Worm (Caenorhabditis elegans) whole organism, late embryonic: ENCODE data around the gene srxa-6.

Source experiments
- C08G9.2 ChIP-seq: sonication (generic microtip); optimal IDR thresholded peaks from 2 replicates; lab custom pipeline; 2016; ENCODE audit warnings: mild to moderate bottlenecking, missing genetic modification characterization, moderate library complexity, missing compliant biosample characterization
- C38D4.7 ChIP-seq: fragments of 200-800 bp; sonication (Bioruptor generic); optimal IDR thresholded peaks from 2 replicates; lab custom pipeline; 2018; ENCODE audit warnings: mild to moderate bottlenecking, missing genetic modification characterization, moderate library complexity, missing compliant biosample characterization
- K02D7.2 ChIP-seq: sonication (generic microtip); optimal IDR thresholded peaks from 2 replicates; lab custom pipeline; 2017; ENCODE audit warnings: mild to moderate bottlenecking, missing genetic modification characterization, missing compliant biosample characterization
- K09A11.1 ChIP-seq: sonication (generic microtip); optimal IDR thresholded peaks from 2 replicates; lab custom pipeline; 2017; ENCODE audit warnings: antibody characterized with exemption, mild to moderate bottlenecking, missing genetic modification characterization, missing compliant biosample characterization; ENCODE audit not compliant: insufficient read depth
- T23F11.4 ChIP-seq: fragments of 200-800 bp; sonication (Bioruptor generic); optimal IDR thresholded peaks from 2 replicates; lab custom pipeline; 2018; ENCODE audit warnings: mild to moderate bottlenecking, missing genetic modification characterization, missing compliant biosample characterization
- Y22D7AL.16 ChIP-seq: sonication (generic microtip); optimal IDR thresholded peaks from 2 replicates; lab custom pipeline; 2016; ENCODE audit warnings: missing genetic modification characterization, missing compliant biosample characterization
- ahr-1 ChIP-seq: sonication (generic microtip); optimal IDR thresholded peaks from 2 replicates; lab custom pipeline; 2016; ENCODE audit warnings: missing genetic modification characterization, missing compliant biosample characterization
- ama-1 ChIP-seq: fragments of 150-350 bp; optimal IDR thresholded peaks from 2 replicates; lab custom pipeline; 2014
- ceh-14 ChIP-seq: sonication (generic microtip); optimal IDR thresholded peaks from 2 replicates; lab custom pipeline; 2016; ENCODE audit warnings: missing genotype, missing genetic modification characterization, missing compliant biosample characterization
- ceh-18 ChIP-seq: sonication (generic microtip); optimal IDR thresholded peaks from 2 replicates; lab custom pipeline; 2016; ENCODE audit warnings: missing genetic modification characterization, missing compliant biosample characterization
- ceh-2 ChIP-seq: sonication (generic microtip); optimal IDR thresholded peaks from 2 replicates; lab custom pipeline; 2016; ENCODE audit warnings: missing genotype, missing genetic modification characterization, missing compliant biosample characterization
- ceh-24 ChIP-seq: sonication (generic microtip); optimal IDR thresholded peaks from 2 replicates; lab custom pipeline; 2016; ENCODE audit warnings: mild to moderate bottlenecking, missing genetic modification characterization, missing compliant biosample characterization
- ceh-34 ChIP-seq: sonication (generic microtip); optimal IDR thresholded peaks from 2 replicates; lab custom pipeline; 2016; ENCODE audit warnings: mild to moderate bottlenecking, missing genetic modification characterization, missing compliant biosample characterization
- ceh-45 ChIP-seq: fragments of 200-800 bp; sonication (Bioruptor generic); IDR thresholded peaks from 2 replicates; pipeline ENCODE4 v1.3.6; 2022; ENCODE audit warnings: missing genetic modification reagents, missing genetic modification characterization, missing compliant biosample characterization
- ceh-48 ChIP-seq: sonication (generic microtip); optimal IDR thresholded peaks from 2 replicates; lab custom pipeline; 2016; ENCODE audit warnings: missing genetic modification characterization, inconsistent platforms, missing compliant biosample characterization
- ceh-9 ChIP-seq: sonication (generic microtip); optimal IDR thresholded peaks from 2 replicates; lab custom pipeline; 2016; ENCODE audit warnings: mild to moderate bottlenecking, missing genetic modification characterization, inconsistent platforms, missing compliant biosample characterization
- dmd-4 ChIP-seq: sonication (generic microtip); optimal IDR thresholded peaks from 2 replicates; lab custom pipeline; 2016; ENCODE audit warnings: borderline replicate concordance, missing genetic modification characterization, missing compliant biosample characterization
- dve-1 ChIP-seq: sonication (generic microtip); optimal IDR thresholded peaks from 2 replicates; lab custom pipeline; 2017; ENCODE audit warnings: antibody characterized with exemption, mild to moderate bottlenecking, missing genetic modification characterization, missing compliant biosample characterization
- elt-2 ChIP-seq: sonication (generic microtip); optimal IDR thresholded peaks from 2 replicates; lab custom pipeline; 2016; ENCODE audit warnings: missing genetic modification reagents, missing genetic modification characterization, missing compliant biosample characterization
- elt-4 ChIP-seq: sonication (generic microtip); optimal IDR thresholded peaks from 2 replicates; lab custom pipeline; 2016; ENCODE audit warnings: missing genetic modification characterization, missing compliant biosample characterization
- fax-1 ChIP-seq: sonication (generic microtip); optimal IDR thresholded peaks from 2 replicates; lab custom pipeline; 2016; ENCODE audit warnings: missing genotype, missing genetic modification characterization, missing compliant biosample characterization
- fkh-10 ChIP-seq: fragments of 150-350 bp; optimal IDR thresholded peaks from 2 replicates; lab custom pipeline; 2014; ENCODE audit warnings: missing biosample characterization, missing genetic modification reagents, missing genetic modification characterization
- fkh-6 ChIP-seq: sonication (generic microtip); optimal IDR thresholded peaks from 2 replicates; lab custom pipeline; 2016; ENCODE audit warnings: missing genetic modification characterization, missing compliant biosample characterization
- hlh-30 ChIP-seq: sonication (generic microtip); optimal IDR thresholded peaks from 2 replicates; lab custom pipeline; 2017; ENCODE audit warnings: antibody characterized with exemption, missing genetic modification characterization, missing compliant biosample characterization; ENCODE audit not compliant: insufficient read depth
- hlh-6 ChIP-seq: sonication (generic microtip); optimal IDR thresholded peaks from 2 replicates; lab custom pipeline; 2016; ENCODE audit warnings: missing genotype, missing genetic modification characterization, missing compliant biosample characterization
- hlh-8 ChIP-seq: sonication (generic microtip); optimal IDR thresholded peaks from 2 replicates; lab custom pipeline; 2016; ENCODE audit warnings: missing genotype, missing genetic modification characterization, missing compliant biosample characterization
- lin-11 ChIP-seq: fragments of 200-800 bp; sonication (Bioruptor generic); optimal IDR thresholded peaks from 2 replicates; lab custom pipeline; 2018; ENCODE audit warnings: mild to moderate bottlenecking, missing genetic modification characterization, missing compliant biosample characterization
- madf-2 ChIP-seq: sonication (generic microtip); optimal IDR thresholded peaks from 2 replicates; lab custom pipeline; 2017; ENCODE audit warnings: missing genetic modification characterization, missing compliant biosample characterization
- nhr-11 ChIP-seq: fragments of 150-350 bp; optimal IDR thresholded peaks from 2 replicates; lab custom pipeline; 2014; ENCODE audit warnings: missing biosample characterization, missing genetic modification characterization
- npax-4 ChIP-seq: sonication (generic microtip); optimal IDR thresholded peaks from 2 replicates; lab custom pipeline; 2016; ENCODE audit warnings: missing genetic modification characterization, missing compliant biosample characterization
- odd-2 ChIP-seq: sonication (generic microtip); optimal IDR thresholded peaks from 2 replicates; lab custom pipeline; 2017; ENCODE audit warnings: antibody characterized with exemption, mild to moderate bottlenecking, missing genetic modification characterization, missing compliant biosample characterization
- pat-9 ChIP-seq: fragments of 200-800 bp; sonication (Bioruptor generic); optimal IDR thresholded peaks from 2 replicates; lab custom pipeline; 2018; ENCODE audit warnings: mild to moderate bottlenecking, missing genetic modification characterization, moderate library complexity, missing compliant biosample characterization
- pax-1 ChIP-seq: fragments of 150-350 bp; optimal IDR thresholded peaks from 2 replicates; lab custom pipeline; 2014; ENCODE audit warnings: missing biosample characterization, missing genetic modification characterization
- pha-4 ChIP-seq: fragments of 150-350 bp; optimal IDR thresholded peaks from 2 replicates; lab custom pipeline; 2018; ENCODE audit warnings: missing biosample characterization, missing genetic modification reagents, missing genetic modification characterization
- pqm-1 ChIP-seq: sonication (generic microtip); optimal IDR thresholded peaks from 2 replicates; lab custom pipeline; 2016; ENCODE audit warnings: missing genetic modification characterization, missing compliant biosample characterization
- ref-2 ChIP-seq: sonication (generic microtip); optimal IDR thresholded peaks from 2 replicates; lab custom pipeline; 2016; ENCODE audit warnings: missing genetic modification characterization, missing compliant biosample characterization
- tbx-2 ChIP-seq: sonication (generic microtip); optimal IDR thresholded peaks from 2 replicates; lab custom pipeline; 2016; ENCODE audit warnings: missing genetic modification characterization, missing compliant biosample characterization
- tbx-7 ChIP-seq: sonication (generic microtip); optimal IDR thresholded peaks from 2 replicates; lab custom pipeline; 2016; ENCODE audit warnings: missing genotype, missing genetic modification characterization, missing compliant biosample characterization
- ttx-3 ChIP-seq: sonication (generic microtip); optimal IDR thresholded peaks from 2 replicates; lab custom pipeline; 2016; ENCODE audit warnings: missing genetic modification reagents, missing genetic modification characterization, missing compliant biosample characterization
- unc-42 ChIP-seq: sonication (generic microtip); optimal IDR thresholded peaks from 2 replicates; lab custom pipeline; 2016; ENCODE audit warnings: missing genotype, missing genetic modification characterization, missing compliant biosample characterization
- unc-55 ChIP-seq: sonication (generic microtip); optimal IDR thresholded peaks from 2 replicates; lab custom pipeline; 2017; ENCODE audit warnings: missing biosample characterization, missing genetic modification reagents, missing genetic modification characterization
- unc-86 ChIP-seq: sonication (generic microtip); optimal IDR thresholded peaks from 2 replicates; lab custom pipeline; 2016; ENCODE audit warnings: missing genetic modification characterization, missing compliant biosample characterization

The srxa-6 gene

ce11 chrV:20712994-20713326 is 21.8 kb upstream of the srxa-6 start (continued):
- TF ChIP-seq ceh-34 = peak; percentile 13
- no peak for TF ChIP-seq pqm-1 (tag; lab: Kevin White, UChicago)
- TF ChIP-seq pat-9 (tag; lab: Kevin White, UChicago) = peak; percentile 29
- TF ChIP-seq ref-2 = no peak
- no peak for TF ChIP-seq T23F11.4
- no peak for TF ChIP-seq C38D4.7 (GFP tag; lab: Kevin White, UChicago)
- TF ChIP-seq dve-1 (tag; lab: Kevin White, UChicago) = no peak
- no peak for TF ChIP-seq fkh-6 (tag; lab: Kevin White, UChicago)
- TF ChIP-seq ceh-2 (tag; lab: Kevin White, UChicago) = no peak
- TF ChIP-seq pha-4 = no peak
- TF ChIP-seq ceh-24 (tag; lab: Kevin White, UChicago) = no peak
- TF ChIP-seq hlh-8 = no peak
- no peak for TF ChIP-seq Y22D7AL.16 (tag; lab: Kevin White, UChicago)
- TF ChIP-seq ceh-9 (tag; lab: Kevin White, UChicago) = no peak
- TF ChIP-seq K09A11.1 (tag; lab: Kevin White, UChicago) = no peak
- TF ChIP-seq unc-55 (GFP tag; lab: Kevin White, UChicago) = peak; percentile 65
- TF ChIP-seq madf-2 (tag; lab: Kevin White, UChicago) = no peak
- TF ChIP-seq fkh-10 = no peak
- peak; percentile 55 for TF ChIP-seq pax-1 (tag; lab: Kevin White, UChicago)

ce11 chrV:20713620-20714019 is 21.1 kb upstream of the srxa-6 start, which contains the start of gene Y44A6C.1:
Gene Y44A6C.1 (plus strand): TSS chrV:20713920.
- TF ChIP-seq ama-1 (lab: Kevin White, UChicago) = no peak
- TF ChIP-seq elt-4 (tag; lab: Kevin White, UChicago) = no peak
- no peak for TF ChIP-seq nhr-11
- TF ChIP-seq elt-2 (tag; lab: Kevin White, UChicago) = no peak
- TF ChIP-seq fkh-6 (tag; lab: Kevin White, UChicago) = no peak
- no peak for TF ChIP-seq ceh-48 (tag; lab: Kevin White, UChicago)
- no peak for TF ChIP-seq fax-1 (tag; lab: Kevin White, UChicago)
- TF ChIP-seq fkh-10 = no peak
- TF ChIP-seq ahr-1 (tag; lab: Kevin White, UChicago) = no peak
- TF ChIP-seq hlh-30 (tag; lab: Kevin White, UChicago) = no peak
- TF ChIP-seq tbx-7 = no peak
- TF ChIP-seq, all 69 proteins: peak for 0

- TF ChIP-seq lin-11 (tag; lab: Kevin White, UChicago) (no peak), unc-42 (tag; lab: Kevin White, UChicago) (no peak), pqm-1 (tag; lab: Kevin White, UChicago) (no peak), ama-1 (lab: Kevin White, UChicago) (no peak), C08G9.2 (tag; lab: Kevin White, UChicago) (no peak), npax-4 (tag; lab: Kevin White, UChicago) (no peak), odd-2 (tag; lab: Kevin White, UChicago) (no peak), ceh-45 (GFP tag; lab: Robert Waterston, UW) (no peak), unc-86 (tag; lab: Kevin White, UChicago) (no peak)
Measured at ce11 chrV:20714503-20714902, 20.3 kb upstream of the srxa-6 start.

- TF ChIP-seq dve-1 (tag; lab: Kevin White, UChicago) (no peak), ttx-3 (tag; lab: Kevin White, UChicago) (no peak), tbx-2 (tag; lab: Kevin White, UChicago) (no peak), ceh-18 (tag; lab: Kevin White, UChicago) (no peak), dmd-4 (no peak), ceh-14 (no peak), K02D7.2 (tag; lab: Kevin White, UChicago) (no peak), madf-2 (tag; lab: Kevin White, UChicago) (no peak), hlh-6 (tag; lab: Kevin White, UChicago) (no peak)
Measured at ce11 chrV:20716267-20716666, 18.5 kb upstream of the srxa-6 start.
